Fruit fly (Drosophila melanogaster): ENCODE results near the gene alpha4GT1.

DNA sequence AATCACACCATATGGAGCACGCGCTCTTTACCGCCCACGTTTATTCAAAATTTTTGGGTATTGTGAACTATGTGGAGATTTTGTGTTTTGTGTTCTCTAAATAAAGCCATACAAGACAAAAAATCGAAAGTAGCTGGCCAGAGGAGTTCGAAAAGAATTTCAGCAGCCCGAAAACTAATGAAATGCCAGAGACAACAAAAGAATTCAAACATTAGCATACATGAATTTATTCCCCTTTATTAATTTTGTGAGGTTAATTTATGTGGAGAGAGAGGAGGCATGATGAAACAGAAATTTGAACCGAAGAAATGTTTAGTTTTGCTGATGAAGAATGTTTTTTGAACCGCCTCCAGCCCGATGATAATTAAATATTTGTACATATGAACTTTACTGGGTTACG is 16.7 kb downstream of the alpha4GT1 start:
- TF ChIP-seq CG9948 (tag; optimal IDR thresholded peaks at IDR 0.05) (no peak), CG13204 (GFP tag; optimal IDR thresholded peaks at IDR 0.05) (no peak), CG4496 (GFP tag; IDR thresholded peaks at IDR 0.05) (no peak), Pif1A (GFP tag; optimal IDR thresholded peaks at IDR 0.05) (no peak), Pif1B (GFP tag; optimal IDR thresholded peaks at IDR 0.05) (no peak), rn (GFP tag; IDR thresholded peaks at IDR 0.05) (no peak), gl (tag; optimal IDR thresholded peaks at IDR 0.05) (no peak), CG8159 (tag; optimal IDR thresholded peaks at IDR 0.05) (no peak), CG14655 (GFP tag; optimal IDR thresholded peaks at IDR 0.05) (no peak)
